Fruit fly (Drosophila melanogaster) whole organism, embryonic: ENCODE data around the gene Argk1.

ENCODE experiments used
- Aef1 ChIP-seq: fragments of 200-800 bp; sonication (Bioruptor generic); IDR thresholded peaks from 3 replicates; pipeline ENCODE4 v1.3.6; 2022; ENCODE audit warnings: missing biosample characterization, missing genetic modification characterization
- Antp ChIP-seq: fragments of 200-800 bp; sonication (Bioruptor generic); optimal IDR thresholded peaks from 3 replicates; lab custom pipeline; 2016; ENCODE audit warnings: missing biosample characterization, missing genetic modification characterization
- CG10321 ChIP-seq: fragments of 200-800 bp; sonication (Bioruptor generic); IDR thresholded peaks from 2 replicates; pipeline ENCODE4 v1.3.6; 2022; ENCODE audit warnings: missing biosample characterization, missing genetic modification characterization
- CG11560 ChIP-seq: fragments of 200-800 bp; sonication (Bioruptor generic); IDR thresholded peaks from 3 replicates; pipeline ENCODE4 v1.3.6; 2022; ENCODE audit warnings: missing biosample characterization, missing genetic modification characterization
- CG12744 ChIP-seq: fragments of 200-800 bp; sonication (Bioruptor generic); optimal IDR thresholded peaks from 2 replicates; lab custom pipeline; 2016; ENCODE audit warnings: missing biosample characterization, missing genetic modification characterization
- CG12942 ChIP-seq: fragments of 200-800 bp; sonication (Bioruptor generic); optimal IDR thresholded peaks from 3 replicates; lab custom pipeline; 2016; ENCODE audit warnings: missing biosample characterization, missing genetic modification characterization
- CG15073 ChIP-seq: fragments of 200-800 bp; sonication (Bioruptor generic); optimal IDR thresholded peaks from 2 replicates; lab custom pipeline; 2016; ENCODE audit warnings: missing biosample characterization, missing genetic modification characterization
- CG15696 ChIP-seq: fragments of 200-800 bp; sonication (Bioruptor generic); optimal IDR thresholded peaks from 2 replicates; lab custom pipeline; 2019; ENCODE audit warnings: missing biosample characterization, mild to moderate bottlenecking, missing genetic modification characterization, moderate library complexity
- CG17186 ChIP-seq: fragments of 200-800 bp; sonication (Bioruptor generic); optimal IDR thresholded peaks from 3 replicates; lab custom pipeline; 2017; ENCODE audit warnings: missing biosample characterization, missing genetic modification reagents, missing genetic modification characterization
- CG17385 ChIP-seq: fragments of 200-800 bp; sonication (Bioruptor generic); optimal IDR thresholded peaks from 3 replicates; lab custom pipeline; 2018; ENCODE audit warnings: missing biosample characterization, mild to moderate bottlenecking, missing genetic modification characterization
- CG31441 ChIP-seq: fragments of 200-800 bp; sonication (Bioruptor generic); IDR thresholded peaks from 2 replicates; pipeline ENCODE4 v1.3.6; 2022; ENCODE audit warnings: missing biosample characterization, missing genetic modification characterization
- CG33557 ChIP-seq: fragments of 200-800 bp; sonication (Bioruptor generic); optimal IDR thresholded peaks from 2 replicates; lab custom pipeline; 2019; ENCODE audit warnings: missing biosample characterization, mild to moderate bottlenecking, missing genetic modification characterization, moderate library complexity
- CG34422 ChIP-seq: fragments of 200-800 bp; sonication (Bioruptor generic); IDR thresholded peaks from 3 replicates; pipeline ENCODE4 v1.3.6; 2022; ENCODE audit warnings: missing biosample characterization, missing genetic modification characterization
- CG3847 ChIP-seq: fragments of 200-800 bp; sonication (Bioruptor generic); IDR thresholded peaks from 2 replicates; pipeline ENCODE4 v1.3.6; 2022; ENCODE audit warnings: missing biosample characterization, missing genetic modification characterization
- CG42726 ChIP-seq: fragments of 200-800 bp; sonication (Bioruptor generic); IDR thresholded peaks from 2 replicates; pipeline ENCODE4 v1.3.6; 2022; ENCODE audit warnings: missing biosample characterization, missing genetic modification characterization; ENCODE audit not compliant: partially characterized antibody
- CG4730 ChIP-seq: fragments of 200-800 bp; sonication (Bioruptor generic); IDR thresholded peaks from 2 replicates; pipeline ENCODE4 v1.3.6; 2022; ENCODE audit warnings: missing biosample characterization, missing genetic modification characterization
- CG4820 ChIP-seq: fragments of 200-800 bp; sonication (Bioruptor generic); optimal IDR thresholded peaks from 3 replicates; lab custom pipeline; 2016; ENCODE audit warnings: missing biosample characterization, missing genetic modification characterization
- CG6175 ChIP-seq: fragments of 200-800 bp; sonication (Bioruptor generic); IDR thresholded peaks from 3 replicates; pipeline ENCODE4 v1.3.6; 2022; ENCODE audit warnings: missing biosample characterization, missing genetic modification characterization
- CG7271 ChIP-seq: fragments of 200-800 bp; sonication (Bioruptor generic); optimal IDR thresholded peaks from 2 replicates; lab custom pipeline; 2018; ENCODE audit warnings: missing biosample characterization, mild to moderate bottlenecking, missing genetic modification characterization, moderate library complexity
- CG7839 ChIP-seq: fragments of 200-800 bp; sonication (Bioruptor generic); optimal IDR thresholded peaks from 3 replicates; lab custom pipeline; 2018; ENCODE audit warnings: missing biosample characterization, mild to moderate bottlenecking, missing genetic modification characterization, moderate library complexity
- CG9876 ChIP-seq: fragments of 200-800 bp; sonication (Bioruptor generic); optimal IDR thresholded peaks from 2 replicates; lab custom pipeline; 2016; ENCODE audit warnings: missing biosample characterization, missing genetic modification characterization
- Dip3 ChIP-seq: fragments of 200-800 bp; sonication (Bioruptor generic); optimal IDR thresholded peaks from 3 replicates; lab custom pipeline; 2016; ENCODE audit warnings: missing biosample characterization, missing genetic modification characterization
- Dref ChIP-seq: fragments of 200-800 bp; sonication (Bioruptor generic); IDR thresholded peaks from 2 replicates; pipeline ENCODE4 v1.3.6; 2022; ENCODE audit warnings: missing biosample characterization, missing genetic modification characterization
- Drgx ChIP-seq: fragments of 200-800 bp; sonication (Bioruptor generic); IDR thresholded peaks from 2 replicates; pipeline ENCODE4 v1.3.6; 2022; ENCODE audit warnings: missing biosample characterization, missing genetic modification characterization
- HLH4C ChIP-seq: fragments of 200-800 bp; sonication (Bioruptor generic); IDR thresholded peaks from 3 replicates; pipeline ENCODE4 v1.3.6; 2022; ENCODE audit warnings: missing biosample characterization, missing genetic modification characterization; ENCODE audit not compliant: partially characterized antibody
- Hey ChIP-seq: fragments of 200-800 bp; sonication (Bioruptor generic); optimal IDR thresholded peaks from 3 replicates; lab custom pipeline; 2018; ENCODE audit warnings: missing biosample characterization, mild to moderate bottlenecking, missing genetic modification characterization
- MBD-R2 ChIP-seq: fragments of 200-800 bp; sonication (Bioruptor generic); IDR thresholded peaks from 2 replicates; pipeline ENCODE4 v1.3.6; 2022; ENCODE audit warnings: missing biosample characterization, missing genetic modification characterization
- Mrtf ChIP-seq: fragments of 200-800 bp; sonication (Bioruptor generic); IDR thresholded peaks from 3 replicates; pipeline ENCODE4 v1.3.6; 2022; ENCODE audit warnings: missing biosample characterization, missing genetic modification characterization
- Ravus ChIP-seq: fragments of 200-800 bp; sonication (Bioruptor generic); IDR thresholded peaks from 2 replicates; pipeline ENCODE4 v1.3.6; 2022; ENCODE audit warnings: missing biosample characterization, missing genetic modification characterization
- Xbp1 ChIP-seq: fragments of 200-800 bp; sonication (Bioruptor generic); optimal IDR thresholded peaks from 3 replicates; lab custom pipeline; 2016; ENCODE audit warnings: missing biosample characterization, mild to moderate bottlenecking, missing genetic modification characterization
- Xrp1 ChIP-seq: fragments of 200-800 bp; sonication (Bioruptor generic); IDR thresholded peaks from 2 replicates; pipeline ENCODE4 v1.3.6; 2022; ENCODE audit warnings: missing biosample characterization, missing genetic modification characterization
- aop ChIP-seq: fragments of 200-800 bp; sonication (Bioruptor generic); IDR thresholded peaks from 2 replicates; pipeline ENCODE4 v1.3.6; 2022; ENCODE audit warnings: missing biosample characterization, missing genetic modification characterization
- ap ChIP-seq: fragments of 200-800 bp; sonication (Bioruptor generic); IDR thresholded peaks from 2 replicates; pipeline ENCODE4 v1.3.6; 2022; ENCODE audit warnings: missing biosample characterization, missing genetic modification characterization
- cato ChIP-seq: fragments of 200-800 bp; sonication (Bioruptor generic); optimal IDR thresholded peaks from 2 replicates; lab custom pipeline; 2016; ENCODE audit warnings: missing biosample characterization, missing genetic modification characterization, borderline replicate concordance
- corto ChIP-seq: fragments of 200-800 bp; sonication (Bioruptor generic); optimal IDR thresholded peaks from 2 replicates; lab custom pipeline; 2016; ENCODE audit warnings: missing biosample characterization, mild to moderate bottlenecking, missing genetic modification characterization, moderate library complexity
- crc ChIP-seq: fragments of 200-800 bp; sonication (Bioruptor generic); optimal IDR thresholded peaks from 2 replicates; lab custom pipeline; 2016; ENCODE audit warnings: missing biosample characterization, missing genetic modification characterization
- crol ChIP-seq: fragments of 200-800 bp; sonication (Bioruptor generic); IDR thresholded peaks from 2 replicates; pipeline ENCODE4 v1.3.6; 2022; ENCODE audit warnings: missing biosample characterization, missing genetic modification characterization
- dan ChIP-seq: fragments of 200-800 bp; sonication (Bioruptor generic); IDR thresholded peaks from 2 replicates; pipeline ENCODE4 v1.3.6; 2022; ENCODE audit warnings: missing biosample characterization, missing genetic modification characterization
- disco-r ChIP-seq: fragments of 200-800 bp; sonication (Bioruptor generic); optimal IDR thresholded peaks from 2 replicates; lab custom pipeline; 2016; ENCODE audit warnings: missing biosample characterization, missing genetic modification characterization
- fru ChIP-seq: fragments of >200 bp; optimal IDR thresholded peaks from 2 replicates; lab custom pipeline; 2017
- her ChIP-seq: fragments of 200-800 bp; sonication (Bioruptor generic); optimal IDR thresholded peaks from 2 replicates; lab custom pipeline; 2016; ENCODE audit warnings: missing biosample characterization, missing genetic modification characterization
- knrl ChIP-seq: fragments of 200-800 bp; sonication (Bioruptor generic); IDR thresholded peaks from 3 replicates; pipeline ENCODE4 v1.3.6; 2022; ENCODE audit warnings: missing biosample characterization, missing genetic modification characterization; ENCODE audit not compliant: partially characterized antibody
- lab ChIP-seq: fragments of 200-800 bp; sonication (Bioruptor generic); optimal IDR thresholded peaks from 3 replicates; lab custom pipeline; 2017; ENCODE audit warnings: missing biosample characterization, missing genetic modification characterization, mild to moderate bottlenecking, moderate library complexity, missing genetic modification reagents
- lilli ChIP-seq: fragments of 200-800 bp; sonication (Bioruptor generic); optimal IDR thresholded peaks from 3 replicates; lab custom pipeline; 2016; ENCODE audit warnings: missing biosample characterization, missing genetic modification characterization
- lmd ChIP-seq: fragments of 200-800 bp; sonication (Bioruptor generic); IDR thresholded peaks from 2 replicates; pipeline ENCODE4 v1.3.6; 2022; ENCODE audit warnings: missing biosample characterization, missing genetic modification characterization
- pho ChIP-seq: fragments of 200-800 bp; sonication (Bioruptor generic); optimal IDR thresholded peaks from 2 replicates; lab custom pipeline; 2016; ENCODE audit warnings: missing biosample characterization, missing genetic modification characterization
- psq ChIP-seq: fragments of 200-800 bp; sonication (Bioruptor generic); optimal IDR thresholded peaks from 2 replicates; lab custom pipeline; 2017; ENCODE audit warnings: missing biosample characterization, missing genetic modification characterization
- slou ChIP-seq: fragments of 200-800 bp; sonication (Bioruptor generic); optimal IDR thresholded peaks from 3 replicates; lab custom pipeline; 2016; ENCODE audit warnings: missing biosample characterization, missing genetic modification characterization
- sna ChIP-seq: fragments of 200-800 bp; sonication (Bioruptor generic); IDR thresholded peaks from 2 replicates; pipeline ENCODE4 v1.3.6; 2022; ENCODE audit warnings: missing biosample characterization, missing genetic modification characterization; ENCODE audit not compliant: partially characterized antibody
- tup ChIP-seq: fragments of 200-800 bp; sonication (Bioruptor generic); optimal IDR thresholded peaks from 2 replicates; lab custom pipeline; 2016; ENCODE audit warnings: missing biosample characterization, mild to moderate bottlenecking, missing genetic modification characterization, moderate library complexity
- yki ChIP-seq: fragments of >200 bp; optimal IDR thresholded peaks from 3 replicates; lab custom pipeline; 2018

Argk1 gene

DNA sequence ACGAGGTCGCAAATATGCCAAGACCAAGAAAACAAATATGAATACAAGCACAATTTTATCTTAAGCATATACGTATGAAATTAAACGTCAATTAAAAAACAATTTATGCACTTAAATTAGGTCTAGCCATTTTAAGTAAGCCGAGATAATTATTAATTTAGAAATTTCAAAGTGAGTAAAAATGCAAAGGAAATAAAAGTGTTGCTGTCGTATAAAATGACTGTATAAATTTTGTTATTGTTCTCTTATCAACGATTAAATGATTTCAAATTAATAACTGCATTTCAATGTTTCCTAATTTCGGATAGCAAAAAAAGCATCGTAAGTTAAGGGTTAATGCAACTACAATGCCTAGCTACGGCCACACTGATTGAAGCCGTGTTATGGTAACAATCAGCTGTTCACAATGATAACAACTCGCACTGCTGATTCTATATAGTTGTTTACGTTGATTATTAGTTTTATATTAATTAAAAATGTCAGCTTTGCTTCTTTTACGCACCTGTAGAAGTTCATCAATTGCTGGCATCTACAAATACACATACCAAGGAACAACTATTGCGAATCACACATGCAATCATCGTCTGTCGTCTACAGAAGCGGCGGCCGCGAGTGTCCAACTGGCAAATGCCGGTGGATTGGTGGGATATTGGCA, 7.0 kb upstream of the Argk1 start, which contains the start of the genes CG4911 and CG4942 (continued):
- TF ChIP-seq lmd (GFP tag; lab: Robert Waterston, UW) (peak; percentile 74), Dref (GFP tag; lab: Robert Waterston, UW) (no peak), MBD-R2 (GFP tag; lab: Robert Waterston, UW) (peak; percentile 91), lilli (GFP tag; lab: Kevin White, UChicago) (peak; percentile 83), CG3847 (GFP tag; lab: Robert Waterston, UW) (peak; percentile 84), CG7271 (tag; lab: Kevin White, UChicago) (no peak), corto (GFP tag; lab: Kevin White, UChicago) (no peak), Hey (tag; lab: Kevin White, UChicago) (no peak), psq (GFP tag; lab: Kevin White, UChicago) (no peak), crol (GFP tag; lab: Robert Waterston, UW) (no peak), Drgx (GFP tag; lab: Robert Waterston, UW) (peak; percentile 52), lab (GFP tag; lab: Kevin White, UChicago) (peak; percentile 54), sna (GFP tag; lab: Robert Waterston, UW) (0 out of 2 replicates have a peak, but pooled peaks have one; percentile 21), CG6175 (peak; percentile 26; the same call in 1 of the 3 replicates), fru (lab: Kevin White, UChicago) (no peak), yki (lab: Kevin White, UChicago) (no peak), cato (GFP tag; lab: Kevin White, UChicago) (peak; percentile 55), Dip3 (peak; percentile 75), CG4820 (GFP tag; lab: Kevin White, UChicago) (peak; percentile 58), CG7839 (tag; lab: Kevin White, UChicago) (peak; percentile 72), Mrtf (GFP tag; lab: Robert Waterston, UW) (peak; percentile 59; the same call in 1 of the 3 replicates), CG17385 (GFP tag; lab: Kevin White, UChicago) (peak; percentile 62), ap (GFP tag; lab: Robert Waterston, UW) (peak; percentile 24; the same call in 1 of the 2 replicates), Xrp1 (GFP tag; lab: Robert Waterston, UW) (peak; percentile 80), CG31441 (peak; percentile 71), tup (peak; percentile 12), Ravus (no peak; the same call in 1 of the 2 replicates), CG17186 (no peak), HLH4C (no peak), pho (GFP tag; lab: Kevin White, UChicago) (peak; percentile 84), CG12942 (peak; percentile 39), Xbp1 (GFP tag; lab: Kevin White, UChicago) (peak; percentile 81), CG33557 (peak; percentile 62), CG4730 (peak; percentile 18; the same call in 1 of the 2 replicates), Antp (GFP tag; lab: Kevin White, UChicago) (no peak), CG15073 (no peak), CG9876 (GFP tag; lab: Kevin White, UChicago) (peak; percentile 60), CG34422 (GFP tag; lab: Robert Waterston, UW) (peak; percentile 42), CG10321 (GFP tag; lab: Robert Waterston, UW) (no peak), crc (GFP tag; lab: Kevin White, UChicago) (peak; percentile 49), her (GFP tag; lab: Kevin White, UChicago) (no peak), disco-r (GFP tag; lab: Kevin White, UChicago) (no peak), CG11560 (tag; lab: Robert Waterston, UW) (no peak), knrl (GFP tag; lab: Robert Waterston, UW) (0 out of 3 replicates have a peak, but pooled peaks have one; percentile 38), aop (GFP tag; lab: Robert Waterston, UW) (no peak), dan (GFP tag; lab: Robert Waterston, UW) (no peak), CG12744 (GFP tag; lab: Kevin White, UChicago) (peak; percentile 41), slou (GFP tag; lab: Kevin White, UChicago) (no peak), CG42726 (no peak), CG15696 (tag; lab: Kevin White, UChicago) (peak; percentile 40), Aef1 (GFP tag; lab: Robert Waterston, UW) (peak; percentile 65; the same call in 2 of the 3 replicates)
